Fruit fly (Drosophila melanogaster) whole organism: ENCODE measurements around the gene naz.
A peak's percentile ranks its signal among the peaks of the same experiment; 100 is the strongest.

ENCODE experiments used
- CG8478 ChIP-seq: fragments of >200 bp; optimal IDR thresholded peaks from 2 replicates; lab custom pipeline; 2018; ENCODE audit warnings: inconsistent platforms
- Dll ChIP-seq: fragments of >200 bp; optimal IDR thresholded peaks from 2 replicates; lab custom pipeline; 2017
- EcR ChIP-seq, 2 experiments: fragments of >200 bp; optimal IDR thresholded peaks; 2 replicates each; lab custom pipeline; 2017; ENCODE audit warnings: missing biosample characterization in 2 of 2, missing genetic modification characterization in 2 of 2, missing genetic modification reagents in 2 of 2
- pan ChIP-seq: fragments of >200 bp; optimal IDR thresholded peaks from 2 replicates; lab custom pipeline; 2017
- psq ChIP-seq: fragments of >200 bp; optimal IDR thresholded peaks from 2 replicates; lab custom pipeline; 2017
- usp ChIP-seq: fragments of >200 bp; optimal IDR thresholded peaks from 2 replicates; lab custom pipeline; 2017; ENCODE audit warnings: missing biosample characterization, missing genetic modification characterization, mixed read lengths

Gene naz

DNA sequence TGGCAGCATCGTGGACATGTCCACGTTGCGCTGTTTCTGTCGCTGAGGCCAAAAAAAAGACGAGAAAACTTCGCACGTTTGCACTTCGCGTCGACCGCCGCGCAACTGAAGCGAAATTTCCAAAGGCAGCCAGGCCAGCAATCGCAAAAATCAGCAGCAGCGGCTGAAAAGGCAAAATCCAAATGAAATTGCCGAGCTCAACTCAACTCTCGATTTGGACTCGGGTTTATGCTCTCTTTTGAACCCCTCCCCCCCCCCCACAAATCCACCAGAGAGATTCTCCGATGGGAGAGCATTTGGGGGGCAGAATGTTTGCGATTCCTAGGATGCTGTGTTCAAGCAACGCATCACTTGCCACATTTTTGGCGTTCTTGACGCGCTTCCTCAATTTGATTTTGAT is 14.4 kb downstream of the naz start, which contains the start of gene PKD:
TSS of gene PKD (minus strand) at position 88 of the 400 bp plus-strand sequence.
- TF ChIP-seq Dll (lab: Kevin White, UChicago) (peak; percentile 43), CG8478 (lab: Kevin White, UChicago) (no peak)

- TF ChIP-seq pan, result no peak
- TF ChIP-seq usp (GFP tag; lab: Kevin White, UChicago), result no peak
- TF ChIP-seq CG8478 (lab: Kevin White, UChicago), result no peak
- no peak for TF ChIP-seq Dll (lab: Kevin White, UChicago)
- TF ChIP-seq EcR (GFP tag; optimal IDR thresholded peaks at IDR 0.05; lab: Kevin White, UChicago), result no peak
- no peak for TF ChIP-seq psq (lab: Kevin White, UChicago)
Observed at dm6 chr3R:18312761-18313160, 16.0 kb downstream of the naz start.

DNA sequence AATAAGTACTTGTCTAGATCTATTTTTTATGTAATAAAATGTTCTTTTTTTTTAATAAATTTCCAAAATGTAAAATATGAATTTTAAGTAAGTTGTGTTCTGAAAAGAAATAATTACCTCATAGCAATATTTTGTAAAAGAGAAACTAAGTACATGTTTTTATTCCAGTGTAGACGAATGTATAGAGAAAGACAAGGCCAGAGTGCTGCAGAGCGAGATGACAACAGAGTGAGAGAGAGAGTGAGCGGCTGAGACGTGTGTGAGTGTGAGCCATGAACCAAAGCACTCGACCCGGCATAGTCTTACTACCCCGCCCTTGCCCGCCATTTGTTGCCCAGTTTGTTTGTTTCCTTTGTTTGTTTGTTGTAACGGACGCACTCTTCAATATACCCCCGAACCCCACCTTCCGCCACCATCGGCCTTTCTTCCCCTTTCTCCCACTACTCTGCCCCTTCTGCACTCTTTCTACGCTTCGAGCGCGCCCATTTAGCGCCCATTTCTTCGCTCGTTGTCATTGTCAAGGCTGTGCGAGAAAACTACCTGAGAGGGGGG is 17.3 kb downstream of the naz start:
- TF ChIP-seq pan (no peak), EcR (GFP tag; optimal IDR thresholded peaks at IDR 0.05; lab: Kevin White, UChicago) (no peak), CG8478 (lab: Kevin White, UChicago) (no peak), Dll (lab: Kevin White, UChicago) (no peak), usp (GFP tag; lab: Kevin White, UChicago) (no peak), psq (lab: Kevin White, UChicago) (no peak)

DNA sequence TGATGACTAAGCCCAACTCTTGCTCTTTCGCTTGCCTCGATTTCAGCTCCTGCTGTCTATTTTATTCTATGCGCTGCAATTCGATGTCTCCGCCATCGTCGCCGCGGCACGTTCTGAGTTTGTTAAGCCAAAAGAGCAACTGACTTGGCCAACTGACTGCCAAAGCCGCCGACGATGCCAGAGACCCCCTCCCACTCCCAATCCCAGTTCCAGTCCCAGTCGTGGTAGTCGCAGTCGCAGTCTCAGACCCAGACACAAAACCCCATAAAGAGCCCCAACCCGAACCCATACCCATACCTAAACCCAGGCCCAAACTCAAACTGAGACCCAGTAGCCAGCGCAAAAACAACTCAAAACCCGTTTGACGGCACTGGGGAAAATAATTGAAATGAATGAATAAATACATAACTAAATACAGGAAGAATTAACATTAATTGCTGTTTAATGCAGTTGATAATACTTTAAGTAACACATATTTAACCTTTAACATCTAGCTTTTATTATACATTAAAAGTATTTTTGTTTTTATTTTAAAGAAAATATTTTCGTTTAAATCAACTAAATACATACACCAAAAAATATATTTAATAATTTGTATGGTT is 17.9 kb downstream of the naz start:
- TF ChIP-seq CG8478 (lab: Kevin White, UChicago) (no peak), psq (lab: Kevin White, UChicago) (no peak), Dll (lab: Kevin White, UChicago) (no peak), usp (GFP tag; lab: Kevin White, UChicago) (no peak), EcR (GFP tag; optimal IDR thresholded peaks at IDR 0.05; lab: Kevin White, UChicago) (no peak), pan (no peak)

- no peak for TF ChIP-seq usp (GFP tag; lab: Kevin White, UChicago)
- no peak for TF ChIP-seq Dll (lab: Kevin White, UChicago)
- TF ChIP-seq CG8478 (lab: Kevin White, UChicago), result no peak
- TF ChIP-seq psq (lab: Kevin White, UChicago), result no peak
- TF ChIP-seq EcR (GFP tag; optimal IDR thresholded peaks at IDR 0.05; lab: Kevin White, UChicago), result no peak
- no peak for TF ChIP-seq pan
Observed at dm6 chr3R:18309910-18310309, 18.8 kb downstream of the naz start.

DNA sequence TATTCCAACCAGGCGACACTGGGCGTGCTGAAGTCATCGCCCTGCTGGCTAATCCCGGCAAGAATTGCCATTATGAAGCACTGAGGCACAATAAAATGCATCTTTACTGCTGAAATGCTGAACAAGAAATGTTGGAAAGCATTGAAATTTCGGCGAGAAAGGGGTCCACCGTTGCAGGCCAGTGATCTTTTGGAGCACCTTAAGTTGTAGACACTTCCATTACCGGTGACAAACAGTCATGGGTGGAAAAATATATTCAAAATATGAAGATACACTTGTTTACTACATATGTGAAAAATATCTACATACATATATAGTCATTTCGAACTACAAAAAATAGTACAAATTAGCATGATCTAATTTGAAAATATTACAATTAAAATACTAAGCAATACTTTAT is 26.0 kb downstream of the naz start, which contains the start of gene CG7126:
TSS of gene CG7126 (minus strand) at position 101 of the 400 bp plus-strand sequence.
- TF ChIP-seq psq (lab: Kevin White, UChicago), result no peak
- no peak for TF ChIP-seq EcR (GFP tag; optimal IDR thresholded peaks at IDR 0.05; lab: Kevin White, UChicago)
- no peak for TF ChIP-seq usp (GFP tag; lab: Kevin White, UChicago)
- no peak for TF ChIP-seq Dll (lab: Kevin White, UChicago)
- no peak for TF ChIP-seq pan
- TF ChIP-seq CG8478 (lab: Kevin White, UChicago), result no peak

dm6 chr3R:18301569-18301968 is 27.2 kb downstream of the naz start, which contains the start of gene Polr1E:
Gene Polr1E, minus strand, starts transcription at chr3R:18301728.
- TF ChIP-seq EcR (GFP tag; optimal IDR thresholded peaks at IDR 0.05; lab: Kevin White, UChicago), result no peak
- TF ChIP-seq psq (lab: Kevin White, UChicago), result no peak
- no peak for TF ChIP-seq Dll (lab: Kevin White, UChicago)

DNA sequence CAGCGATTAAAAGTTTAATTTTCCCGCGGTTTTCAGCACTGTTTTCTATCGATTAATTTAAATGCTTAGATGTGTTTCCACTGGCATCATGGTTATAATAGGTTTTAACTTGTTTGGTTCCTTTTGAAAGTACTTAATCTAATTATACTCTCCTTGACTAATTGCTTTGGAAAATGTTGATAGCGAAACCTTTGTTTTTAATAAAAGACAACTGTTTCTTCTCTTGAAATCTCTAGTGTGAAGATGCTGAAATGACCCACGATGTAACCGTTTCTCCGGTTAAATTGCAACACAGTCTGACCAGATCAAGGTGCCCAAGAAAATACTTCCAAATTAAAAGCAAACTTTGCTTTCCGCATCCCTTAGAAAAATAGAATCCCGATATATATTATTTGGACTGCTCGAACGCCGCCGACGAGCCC is 29.8 kb downstream of the naz start, which contains the start of gene Dlc90F:
TSS of gene Dlc90F (plus strand) at position 330 of the 422 bp plus-strand sequence.
- TF ChIP-seq usp (GFP tag; lab: Kevin White, UChicago) (no peak), Dll (lab: Kevin White, UChicago) (no peak), EcR (GFP tag; optimal IDR thresholded peaks at IDR 0.05; lab: Kevin White, UChicago) (no peak), pan (no peak), psq (lab: Kevin White, UChicago) (no peak), CG8478 (lab: Kevin White, UChicago) (no peak)

DNA sequence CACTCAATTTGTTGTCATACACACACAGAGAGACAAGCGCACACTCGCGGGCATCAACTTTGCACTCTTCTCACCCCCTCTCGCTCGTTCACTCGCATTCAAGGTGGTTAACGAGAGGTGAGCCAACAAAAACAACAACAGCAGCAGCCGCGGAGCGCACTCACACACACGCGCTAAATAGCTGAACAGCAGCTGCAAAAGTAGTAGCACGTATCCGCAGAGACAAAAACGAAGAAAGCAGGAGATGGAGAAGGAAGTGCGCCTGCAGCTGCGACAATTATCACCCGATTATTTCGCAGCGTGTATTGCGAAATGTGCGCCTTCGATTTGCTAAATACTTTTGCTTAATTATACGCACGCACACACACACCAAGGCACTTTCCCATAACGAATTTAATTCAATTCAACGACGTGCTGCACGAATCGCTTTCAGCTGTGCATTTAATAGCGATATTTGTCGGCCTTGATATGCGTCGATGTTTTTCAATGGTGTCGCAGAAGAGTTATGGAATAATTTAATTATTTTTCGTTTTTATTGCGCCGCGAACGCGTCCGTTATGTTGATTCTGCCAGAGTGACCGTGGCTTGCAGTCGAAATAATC is 30.3 kb downstream of the naz start:
- TF ChIP-seq psq (lab: Kevin White, UChicago) (no peak), pan (no peak), usp (GFP tag; lab: Kevin White, UChicago) (no peak), Dll (lab: Kevin White, UChicago) (no peak), EcR (GFP tag; optimal IDR thresholded peaks at IDR 0.05; lab: Kevin White, UChicago) (no peak), CG8478 (lab: Kevin White, UChicago) (no peak)

DNA sequence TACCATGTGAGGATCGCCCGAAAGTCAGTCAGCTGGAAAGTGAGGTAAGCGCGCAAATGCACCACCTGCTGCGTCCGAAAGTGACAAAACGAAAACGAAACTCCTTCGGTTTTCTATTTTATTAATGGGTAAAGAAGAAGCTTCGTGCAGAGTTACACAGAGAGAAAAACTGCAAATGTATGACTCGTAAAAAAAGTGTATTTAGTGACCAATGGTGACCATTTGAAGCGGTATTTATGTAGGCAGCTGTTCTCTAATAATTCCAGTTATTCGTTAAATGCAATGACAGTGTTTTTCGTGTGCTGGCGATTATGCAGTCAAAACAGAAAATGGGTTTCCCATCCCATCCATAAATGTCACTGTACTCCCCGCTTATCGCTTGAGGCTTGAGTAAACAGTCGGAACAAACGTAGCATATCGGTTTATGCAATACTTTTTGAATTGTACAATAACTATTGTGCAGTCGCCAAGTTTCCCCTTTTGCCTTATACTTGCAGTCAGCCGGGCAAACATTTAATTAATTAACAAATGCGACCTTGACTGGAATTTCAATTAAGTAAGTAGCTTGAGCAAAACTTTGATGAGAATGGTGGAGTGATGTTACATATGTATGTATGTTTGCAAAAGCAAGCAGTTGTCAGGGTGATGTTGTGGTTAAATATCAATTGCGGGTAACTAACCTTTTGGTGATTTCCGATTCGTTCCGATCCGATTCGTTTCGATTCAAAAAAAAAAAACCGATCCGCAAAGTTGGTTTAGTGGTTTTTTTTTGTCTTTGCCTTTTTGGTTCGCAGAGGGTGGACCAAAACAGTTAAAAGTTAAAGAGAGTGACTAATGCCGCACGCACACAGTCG is 31.1 kb downstream of the naz start:
- no peak for TF ChIP-seq psq (lab: Kevin White, UChicago)
- TF ChIP-seq EcR (GFP tag; optimal IDR thresholded peaks at IDR 0.05; lab: Kevin White, UChicago), result no peak
- no peak for TF ChIP-seq CG8478 (lab: Kevin White, UChicago)
- no peak for TF ChIP-seq usp (GFP tag; lab: Kevin White, UChicago)
- no peak for TF ChIP-seq pan
- no peak for TF ChIP-seq Dll (lab: Kevin White, UChicago)

- TF ChIP-seq EcR (GFP tag; optimal IDR thresholded peaks at IDR 0.05; lab: Kevin White, UChicago) (no peak), usp (GFP tag; lab: Kevin White, UChicago) (no peak), Dll (lab: Kevin White, UChicago) (no peak)
Observed at dm6 chr3R:18296737-18297136, 32.0 kb downstream of the naz start.
